Worm (Caenorhabditis elegans) whole organism, L1 larva: Measurements from ENCODE around the gene T12A7.6.

Experiments
- C16A3.4 ChIP-seq: fragments of 150-350 bp; optimal IDR thresholded peaks from 2 replicates; lab custom pipeline; 2014; ENCODE audit warnings: missing biosample characterization, missing genetic modification characterization
- Y116A8C.19 ChIP-seq: sonication (generic microtip); optimal IDR thresholded peaks from 2 replicates; lab custom pipeline; 2016; ENCODE audit warnings: missing compliant biosample characterization, missing genetic modification characterization, borderline replicate concordance
- aha-1 ChIP-seq: fragments of 150-350 bp; optimal IDR thresholded peaks from 2 replicates; lab custom pipeline; 2014; ENCODE audit warnings: missing biosample characterization, missing genetic modification characterization
- aly-2 ChIP-seq: fragments of 150-350 bp; optimal IDR thresholded peaks from 2 replicates; lab custom pipeline; 2014; ENCODE audit warnings: missing biosample characterization, missing genetic modification characterization
- ama-1 ChIP-seq: fragments of 150-350 bp; optimal IDR thresholded peaks from 2 replicates; lab custom pipeline; 2014
- blmp-1 ChIP-seq: fragments of 150-350 bp; optimal IDR thresholded peaks from 2 replicates; lab custom pipeline; 2014; ENCODE audit warnings: missing biosample characterization, missing genetic modification characterization
- ceh-63 ChIP-seq: fragments of 200-800 bp; sonication (Bioruptor generic); optimal IDR thresholded peaks from 2 replicates; lab custom pipeline; 2018; ENCODE audit warnings: mild to moderate bottlenecking, missing genetic modification characterization, missing compliant biosample characterization
- ceh-8 ChIP-seq: fragments of 200-800 bp; sonication (Bioruptor generic); optimal IDR thresholded peaks from 2 replicates; lab custom pipeline; 2018; ENCODE audit warnings: mild to moderate bottlenecking, missing genetic modification characterization, moderate library complexity, missing compliant biosample characterization
- ceh-82 ChIP-seq, 3 experiments: fragments of 150-350 bp in 1 of 3; sonication (generic microtip) in 2 of 3; optimal IDR thresholded peaks; 2 replicates each; lab custom pipeline; 2014 to 2017; ENCODE audit warnings: missing biosample characterization in 3 of 3, missing genetic modification characterization in 3 of 3
- dpl-1 ChIP-seq, 3 experiments: fragments of 150-350 bp in 2 of 3; sonication (generic microtip) in 1 of 3; optimal IDR thresholded peaks; 2 replicates each; lab custom pipeline; 2014 to 2017; ENCODE audit warnings: missing biosample characterization in 3 of 3, missing genetic modification characterization in 3 of 3, missing genetic modification reagents in 3 of 3
- egl-13 ChIP-seq: sonication (generic microtip); optimal IDR thresholded peaks from 2 replicates; lab custom pipeline; 2016; ENCODE audit warnings: missing genotype, missing genetic modification reagents, missing genetic modification characterization, missing compliant biosample characterization
- elt-2 ChIP-seq: sonication (generic microtip); optimal IDR thresholded peaks from 2 replicates; lab custom pipeline; 2016; ENCODE audit warnings: missing genetic modification characterization, mild to moderate bottlenecking, inconsistent platforms, missing compliant biosample characterization, missing genetic modification reagents
- elt-3 ChIP-seq, 6 experiments: fragments of 150-350 bp in 1 of 6; sonication (generic microtip); optimal IDR thresholded peaks; 2 replicates each; lab custom pipeline; 2017 to 2018; ENCODE audit warnings: missing biosample characterization in 6 of 6, missing genetic modification characterization in 6 of 6, inconsistent platforms in 1 of 6
- ets-5 ChIP-seq: fragments of 200-800 bp; sonication (Bioruptor generic); IDR thresholded peaks from 2 replicates; pipeline ENCODE4 v1.3.6; 2022; ENCODE audit warnings: missing genetic modification characterization, missing compliant biosample characterization
- fkh-10 ChIP-seq: sonication (generic microtip); optimal IDR thresholded peaks from 2 replicates; lab custom pipeline; 2017; ENCODE audit warnings: missing biosample characterization, missing genetic modification reagents, missing genetic modification characterization
- fkh-8 ChIP-seq: sonication (generic microtip); optimal IDR thresholded peaks from 2 replicates; lab custom pipeline; 2016; ENCODE audit warnings: mild to moderate bottlenecking, missing genetic modification characterization, missing compliant biosample characterization
- fos-1 ChIP-seq: fragments of 150-350 bp; optimal IDR thresholded peaks from 2 replicates; lab custom pipeline; 2014; ENCODE audit warnings: missing biosample characterization, missing genetic modification characterization
- isw-1 ChIP-seq: fragments of 200-800 bp; sonication (Bioruptor generic); IDR thresholded peaks from 2 replicates; pipeline ENCODE4 v1.3.6; 2022; ENCODE audit warnings: missing genetic modification characterization, missing compliant biosample characterization
- jun-1 ChIP-seq: fragments of 150-350 bp; optimal IDR thresholded peaks from 2 replicates; lab custom pipeline; 2014; ENCODE audit warnings: missing biosample characterization, missing genetic modification reagents, missing genetic modification characterization
- lin-13 ChIP-seq: fragments of 150-350 bp; optimal IDR thresholded peaks from 2 replicates; lab custom pipeline; 2014; ENCODE audit warnings: missing biosample characterization, missing genetic modification reagents, missing genetic modification characterization
- lin-14 ChIP-seq: fragments of 200-800 bp; sonication (Bioruptor generic); optimal IDR thresholded peaks from 2 replicates; lab custom pipeline; 2018; ENCODE audit warnings: mild to moderate bottlenecking, missing genetic modification characterization, moderate library complexity, missing compliant biosample characterization
- lin-15B ChIP-seq: fragments of 150-350 bp; sonication (generic microtip); optimal IDR thresholded peaks from 3 replicates; lab custom pipeline; 2014; ENCODE audit warnings: missing biosample characterization, missing genetic modification characterization
- lin-35 ChIP-seq, 2 experiments: fragments of 150-350 bp; optimal IDR thresholded peaks; 2 replicates each; lab custom pipeline; 2014; ENCODE audit warnings: missing biosample characterization in 2 of 2, missing genetic modification characterization in 2 of 2, missing genetic modification reagents in 2 of 2
- lin-39 ChIP-seq: fragments of 150-350 bp; optimal IDR thresholded peaks from 2 replicates; lab custom pipeline; 2014; ENCODE audit warnings: missing biosample characterization, missing genetic modification reagents, missing genetic modification characterization
- mab-9 ChIP-seq: fragments of 200-800 bp; sonication (Bioruptor generic); IDR thresholded peaks from 2 replicates; pipeline ENCODE4 v1.3.6; 2022; ENCODE audit warnings: missing genetic modification reagents, missing genetic modification characterization, missing compliant biosample characterization
- mef-2 ChIP-seq: fragments of 150-350 bp; optimal IDR thresholded peaks from 2 replicates; lab custom pipeline; 2014; ENCODE audit warnings: missing biosample characterization, missing genetic modification characterization
- nhr-11 ChIP-seq: fragments of 150-350 bp; optimal IDR thresholded peaks from 2 replicates; lab custom pipeline; 2014; ENCODE audit warnings: missing biosample characterization, missing genetic modification characterization
- nhr-76 ChIP-seq: sonication (generic microtip); optimal IDR thresholded peaks from 2 replicates; lab custom pipeline; 2017; ENCODE audit warnings: missing biosample characterization, missing genetic modification characterization
- nhr-77 ChIP-seq: fragments of 150-350 bp; optimal IDR thresholded peaks from 2 replicates; lab custom pipeline; 2014; ENCODE audit warnings: missing biosample characterization, missing genetic modification characterization
- nhr-84 ChIP-seq: sonication (generic microtip); optimal IDR thresholded peaks from 2 replicates; lab custom pipeline; 2017; ENCODE audit warnings: missing biosample characterization, missing genetic modification characterization
- nhr-85 ChIP-seq: sonication (generic microtip); peaks from one replicate; lab custom pipeline; 2016; ENCODE audit warnings: missing genetic modification characterization, inconsistent platforms, missing compliant biosample characterization
- rnt-1 ChIP-seq: sonication (generic microtip); optimal IDR thresholded peaks from 2 replicates; lab custom pipeline; 2016; ENCODE audit warnings: mild to moderate bottlenecking, missing genetic modification characterization, moderate library complexity, missing compliant biosample characterization
- skn-1 ChIP-seq: fragments of 150-350 bp; optimal IDR thresholded peaks from 2 replicates; lab custom pipeline; 2014; ENCODE audit warnings: missing biosample characterization, missing genetic modification characterization
- snpc-4 ChIP-seq: fragments of 150-350 bp; optimal IDR thresholded peaks from 2 replicates; lab custom pipeline; 2014; ENCODE audit warnings: missing biosample characterization, missing genetic modification characterization
- snu-23 ChIP-seq: sonication (generic microtip); optimal IDR thresholded peaks from 2 replicates; lab custom pipeline; 2016; ENCODE audit warnings: missing genetic modification characterization, missing compliant biosample characterization
- sup-37 ChIP-seq: fragments of 200-800 bp; sonication (Bioruptor generic); optimal IDR thresholded peaks from 2 replicates; lab custom pipeline; 2018; ENCODE audit warnings: mild to moderate bottlenecking, missing genetic modification characterization, missing compliant biosample characterization
- tbx-2 ChIP-seq: sonication (generic microtip); optimal IDR thresholded peaks from 2 replicates; lab custom pipeline; 2016; ENCODE audit warnings: missing genetic modification characterization, missing compliant biosample characterization
- unc-30 ChIP-seq: sonication (generic microtip); optimal IDR thresholded peaks from 2 replicates; lab custom pipeline; 2017; ENCODE audit warnings: missing biosample characterization, missing genetic modification characterization
- vab-15 ChIP-seq: sonication (generic microtip); optimal IDR thresholded peaks from 2 replicates; lab custom pipeline; 2017; ENCODE audit warnings: missing genotype, mild to moderate bottlenecking, missing genetic modification characterization, missing compliant biosample characterization

The T12A7.6 gene

ce11 chrIV:11717094-11717876, 31.7 kb upstream of the T12A7.6 start (continued):
- TF ChIP-seq sup-37 (GFP tag; lab: Kevin White, UChicago) (no peak), jun-1 (tag; lab: Kevin White, UChicago) (no peak), aly-2 (tag; lab: Kevin White, UChicago) (no peak), fos-1 (no peak), lin-39 (tag; lab: Kevin White, UChicago) (no peak), nhr-76 (tag; lab: Kevin White, UChicago) (no peak), ceh-63 (GFP tag; lab: Kevin White, UChicago) (no peak), vab-15 (no peak), fkh-8 (tag; lab: Kevin White, UChicago) (no peak), blmp-1 (tag; lab: Kevin White, UChicago) (peak; percentile 53), snpc-4 (tag; lab: Kevin White, UChicago) (no peak)

ce11 chrIV:11718653-11719052, 30.4 kb upstream of the T12A7.6 start:
- TF ChIP-seq blmp-1 (tag; lab: Kevin White, UChicago) (peak; percentile 96), nhr-85 (tag; lab: Kevin White, UChicago) (peak; percentile 71), lin-14 (GFP tag; lab: Kevin White, UChicago) (peak; percentile 51), ceh-8 (GFP tag; lab: Kevin White, UChicago) (no peak), elt-3 (tag; optimal IDR thresholded peaks at IDR 0.05; lab: Kevin White, UChicago) (peak in 1 of 6 experiments; percentile 76)

- TF ChIP-seq snu-23 (no peak), ama-1 (lab: Kevin White, UChicago) (no peak), lin-35 (GFP tag; optimal IDR thresholded peaks at IDR 0.05; lab: Kevin White, UChicago) (peak in 1 of 2 experiments; percentile 7), elt-2 (tag; lab: Kevin White, UChicago) (peak; percentile 38)
- TF ChIP-seq, all 84 proteins: peak for 2
Measured at ce11 chrIV:11721878-11722277, 27.1 kb upstream of the T12A7.6 start.

- TF ChIP-seq ceh-82 (tag; optimal IDR thresholded peaks at IDR 0.05; lab: Kevin White, UChicago), result peak in 1 of 3 experiments; percentile 9
- TF ChIP-seq unc-30 (tag; lab: Kevin White, UChicago), result no peak
- TF ChIP-seq lin-14 (GFP tag; lab: Kevin White, UChicago), result peak; percentile 53
- peak; percentile 19 for TF ChIP-seq fkh-10
- no peak for TF ChIP-seq lin-15B
- no peak for TF ChIP-seq snu-23
- no peak for TF ChIP-seq tbx-2 (tag; lab: Kevin White, UChicago)
Measured at ce11 chrIV:11723255-11723654, 25.8 kb upstream of the T12A7.6 start.

ce11 chrIV:11735025-11735424, 14.0 kb upstream of the T12A7.6 start, which contains the start of gene K01A6.6:
Gene K01A6.6, plus strand, starts transcription at chrIV:11735325.
- TF ChIP-seq aly-2 (tag; lab: Kevin White, UChicago) (no peak), fkh-8 (tag; lab: Kevin White, UChicago) (no peak), sup-37 (GFP tag; lab: Kevin White, UChicago) (no peak), lin-13 (GFP tag; lab: Kevin White, UChicago) (no peak), Y116A8C.19 (tag; lab: Kevin White, UChicago) (no peak), nhr-77 (tag; lab: Kevin White, UChicago) (no peak), nhr-11 (tag; lab: Kevin White, UChicago) (no peak), dpl-1 (GFP tag; optimal IDR thresholded peaks at IDR 0.05; lab: Kevin White, UChicago) (no peak), mab-9 (no peak), mef-2 (tag; lab: Kevin White, UChicago) (no peak), aha-1 (tag; lab: Kevin White, UChicago) (no peak), egl-13 (no peak), rnt-1 (tag; lab: Kevin White, UChicago) (no peak), fos-1 (no peak), skn-1 (tag; lab: Kevin White, UChicago) (no peak), ets-5 (GFP tag; lab: Robert Waterston, UW) (no peak), nhr-84 (no peak), C16A3.4 (tag; lab: Kevin White, UChicago) (no peak), isw-1 (no peak)
